Fruit fly (Drosophila melanogaster) whole organism, embryonic: ENCODE data around the gene c12.2.

Source experiments
- Aef1 ChIP-seq: fragments of 200-800 bp; sonication (Bioruptor generic); IDR thresholded peaks from 3 replicates; pipeline ENCODE4 v1.3.6; 2022; ENCODE audit warnings: missing biosample characterization, missing genetic modification characterization
- BEAF-32 ChIP-seq: fragments of 200-800 bp; sonication (Bioruptor generic); optimal IDR thresholded peaks from 3 replicates; lab custom pipeline; 2017; ENCODE audit warnings: missing biosample characterization, missing genetic modification characterization, mild to moderate bottlenecking, moderate library complexity, missing genetic modification reagents
- Blimp-1 ChIP-seq: fragments of 200-800 bp; sonication (Bioruptor generic); optimal IDR thresholded peaks from 3 replicates; lab custom pipeline; 2018; ENCODE audit warnings: missing biosample characterization, missing genetic modification characterization, mild to moderate bottlenecking, moderate library complexity, missing genetic modification reagents
- Bteb2 ChIP-seq: fragments of 200-800 bp; sonication (Bioruptor generic); optimal IDR thresholded peaks from 2 replicates; lab custom pipeline; 2016; ENCODE audit warnings: missing biosample characterization, missing genetic modification characterization
- CG10209 ChIP-seq: fragments of 200-800 bp; sonication (Bioruptor generic); optimal IDR thresholded peaks from 3 replicates; lab custom pipeline; 2017; ENCODE audit warnings: missing biosample characterization, mild to moderate bottlenecking, missing genetic modification characterization, missing genetic modification reagents
- CG11696 ChIP-seq: fragments of 200-800 bp; sonication (Bioruptor generic); IDR thresholded peaks from 2 replicates; pipeline ENCODE4 v1.3.6; 2022; ENCODE audit warnings: missing biosample characterization, missing genetic modification characterization
- CG12236 ChIP-seq: fragments of 200-800 bp; sonication (Bioruptor generic); optimal IDR thresholded peaks from 2 replicates; lab custom pipeline; 2016; ENCODE audit warnings: missing biosample characterization, missing genetic modification characterization
- CG13624 ChIP-seq: fragments of 200-800 bp; sonication (Bioruptor generic); optimal IDR thresholded peaks from 2 replicates; lab custom pipeline; 2016; ENCODE audit warnings: missing biosample characterization, missing genetic modification characterization
- CG1529 ChIP-seq: fragments of 200-800 bp; sonication (Bioruptor generic); optimal IDR thresholded peaks from 3 replicates; lab custom pipeline; 2018; ENCODE audit warnings: missing biosample characterization, missing genetic modification characterization
- CG16863 ChIP-seq: fragments of 200-800 bp; sonication (Bioruptor generic); optimal IDR thresholded peaks from 3 replicates; lab custom pipeline; 2016; ENCODE audit warnings: missing biosample characterization, missing genetic modification characterization
- CG17328 ChIP-seq: fragments of 200-800 bp; sonication (Bioruptor generic); IDR thresholded peaks from 2 replicates; pipeline ENCODE4 v1.3.6; 2022; ENCODE audit warnings: missing biosample characterization, missing genetic modification characterization
- CG2875 ChIP-seq: fragments of 200-800 bp; sonication (Bioruptor generic); optimal IDR thresholded peaks from 2 replicates; lab custom pipeline; 2017; ENCODE audit warnings: missing biosample characterization, mild to moderate bottlenecking, missing genetic modification characterization, missing genetic modification reagents
- CG31224 ChIP-seq: fragments of 200-800 bp; sonication (Bioruptor generic); IDR thresholded peaks from 2 replicates; pipeline ENCODE4 v1.3.6; 2022; ENCODE audit warnings: missing biosample characterization, missing genetic modification characterization
- CG3407 ChIP-seq: fragments of 200-800 bp; sonication (Bioruptor generic); optimal IDR thresholded peaks from 2 replicates; lab custom pipeline; 2018; ENCODE audit warnings: missing biosample characterization, mild to moderate bottlenecking, missing genetic modification characterization
- CG4328 ChIP-seq: fragments of 200-800 bp; sonication (Bioruptor generic); optimal IDR thresholded peaks from 3 replicates; lab custom pipeline; 2017; ENCODE audit warnings: missing biosample characterization, missing genetic modification reagents, missing genetic modification characterization
- CG6272 ChIP-seq: fragments of 200-800 bp; sonication (Bioruptor generic); IDR thresholded peaks from 2 replicates; pipeline ENCODE4 v1.3.6; 2022; ENCODE audit warnings: missing biosample characterization, missing genetic modification characterization
- CG6854 ChIP-seq: fragments of 200-800 bp; sonication (Bioruptor generic); optimal IDR thresholded peaks from 3 replicates; lab custom pipeline; 2017; ENCODE audit warnings: missing biosample characterization, mild to moderate bottlenecking, missing genetic modification characterization
- CG8281 ChIP-seq: fragments of 200-800 bp; sonication (Bioruptor generic); optimal IDR thresholded peaks from 2 replicates; lab custom pipeline; 2018; ENCODE audit warnings: missing biosample characterization, mild to moderate bottlenecking, missing genetic modification characterization, moderate library complexity
- CG8388 ChIP-seq: fragments of 200-800 bp; sonication (Bioruptor generic); optimal IDR thresholded peaks from 2 replicates; lab custom pipeline; 2019; ENCODE audit warnings: missing biosample characterization, mild to moderate bottlenecking, missing genetic modification characterization, moderate library complexity
- CG8924 ChIP-seq: fragments of 200-800 bp; optimal IDR thresholded peaks from 3 replicates; lab custom pipeline; 2019; ENCODE audit warnings: missing biosample characterization, mild to moderate bottlenecking, missing genetic modification characterization, moderate library complexity
- CoRest ChIP-seq: fragments of 200-800 bp; sonication (Bioruptor generic); optimal IDR thresholded peaks from 3 replicates; lab custom pipeline; 2018; ENCODE audit warnings: missing biosample characterization, mild to moderate bottlenecking, missing genetic modification characterization, moderate library complexity
- Deaf1 ChIP-seq: fragments of 200-800 bp; optimal IDR thresholded peaks from 3 replicates; lab custom pipeline; 2019; ENCODE audit warnings: missing biosample characterization, mild to moderate bottlenecking, missing genetic modification characterization, moderate library complexity
- Dek ChIP-seq: fragments of 200-800 bp; sonication (Bioruptor generic); optimal IDR thresholded peaks from 3 replicates; lab custom pipeline; 2019; ENCODE audit warnings: missing biosample characterization, mild to moderate bottlenecking, missing genetic modification characterization, moderate library complexity
- Dip2 ChIP-seq: fragments of 200-800 bp; sonication (Bioruptor generic); IDR thresholded peaks from 2 replicates; pipeline ENCODE4 v1.3.6; 2022; ENCODE audit warnings: missing biosample characterization, missing genetic modification characterization
- Gsc ChIP-seq: fragments of 200-800 bp; sonication (Bioruptor generic); IDR thresholded peaks from 2 replicates; pipeline ENCODE4 v1.3.6; 2022; ENCODE audit warnings: missing biosample characterization, missing genetic modification characterization
- Gug ChIP-seq: fragments of 200-800 bp; sonication (Bioruptor generic); IDR thresholded peaks from 4 replicates; pipeline ENCODE4 v1.3.6; 2022; ENCODE audit warnings: missing biosample characterization, missing genetic modification characterization
- H15 ChIP-seq: fragments of 200-800 bp; sonication (Bioruptor generic); IDR thresholded peaks from 3 replicates; pipeline ENCODE4 v1.3.6; 2022; ENCODE audit warnings: missing biosample characterization, missing genetic modification characterization
- H2.0 ChIP-seq: fragments of 200-800 bp; sonication (Bioruptor generic); IDR thresholded peaks from 2 replicates; pipeline ENCODE4 v1.3.6; 2022; ENCODE audit warnings: missing biosample characterization, missing genetic modification characterization
- HLH54F ChIP-seq: fragments of 200-800 bp; sonication (Bioruptor generic); optimal IDR thresholded peaks from 3 replicates; lab custom pipeline; 2016; ENCODE audit warnings: missing biosample characterization, missing genetic modification characterization
- Hey ChIP-seq: fragments of 200-800 bp; sonication (Bioruptor generic); optimal IDR thresholded peaks from 3 replicates; lab custom pipeline; 2018; ENCODE audit warnings: missing biosample characterization, mild to moderate bottlenecking, missing genetic modification characterization
- Hr78 ChIP-seq, 2 experiments: fragments of 200-800 bp in 1 of 2; fragments of >200 bp in 1 of 2; sonication (Bioruptor generic) in 1 of 2; optimal IDR thresholded peaks; 2 replicates each; lab custom pipeline; 2017 to 2019; ENCODE audit warnings: missing biosample characterization in 2 of 2, missing genetic modification characterization in 2 of 2, mild to moderate bottlenecking in 1 of 2, moderate library complexity in 1 of 2
- MESR4 ChIP-seq: fragments of 200-800 bp; sonication (Bioruptor generic); optimal IDR thresholded peaks from 2 replicates; lab custom pipeline; 2018; ENCODE audit warnings: missing biosample characterization, mild to moderate bottlenecking, missing genetic modification characterization, moderate library complexity
- NK7.1 ChIP-seq: fragments of 200-800 bp; sonication (Bioruptor generic); optimal IDR thresholded peaks from 3 replicates; lab custom pipeline; 2016; ENCODE audit warnings: missing biosample characterization, missing genetic modification characterization
- Ravus ChIP-seq: fragments of 200-800 bp; sonication (Bioruptor generic); IDR thresholded peaks from 2 replicates; pipeline ENCODE4 v1.3.6; 2022; ENCODE audit warnings: missing biosample characterization, missing genetic modification characterization
- Rx ChIP-seq: fragments of 200-800 bp; sonication (Bioruptor generic); IDR thresholded peaks from 2 replicates; pipeline ENCODE4 v1.3.6; 2022; ENCODE audit warnings: missing biosample characterization, missing genetic modification characterization
- Side ChIP-seq: fragments of 200-800 bp; sonication (Bioruptor generic); optimal IDR thresholded peaks from 2 replicates; lab custom pipeline; 2016; ENCODE audit warnings: missing biosample characterization, missing genetic modification characterization
- chif ChIP-seq, 2 experiments: fragments of 200-800 bp; sonication (Bioruptor generic); optimal IDR thresholded peaks; 3 replicates each; lab custom pipeline; 2016; ENCODE audit warnings: missing biosample characterization in 2 of 2, missing genetic modification characterization in 2 of 2
- crp ChIP-seq, 2 experiments: fragments of 200-800 bp; sonication (Bioruptor generic); optimal IDR thresholded peaks; 2 replicates in 1 of 2; 3 replicates in 1 of 2; lab custom pipeline; 2017; ENCODE audit warnings: missing biosample characterization in 2 of 2, missing genetic modification characterization in 2 of 2, mild to moderate bottlenecking in 1 of 2, moderate library complexity in 1 of 2
- fd102C ChIP-seq: fragments of 200-800 bp; sonication (Bioruptor generic); optimal IDR thresholded peaks from 2 replicates; lab custom pipeline; 2018; ENCODE audit warnings: missing biosample characterization, mild to moderate bottlenecking, missing genetic modification characterization, moderate library complexity
- gfzf ChIP-seq: fragments of 200-800 bp; sonication (Bioruptor generic); optimal IDR thresholded peaks from 2 replicates; lab custom pipeline; 2016; ENCODE audit warnings: missing biosample characterization, mild to moderate bottlenecking, missing genetic modification characterization, moderate library complexity
- hth ChIP-seq: fragments of >200 bp; optimal IDR thresholded peaks from 2 replicates; lab custom pipeline; 2017; ENCODE audit warnings: inconsistent platforms
- mld ChIP-seq: fragments of 200-800 bp; sonication (Bioruptor generic); IDR thresholded peaks from 3 replicates; pipeline ENCODE4 v1.3.6; 2022; ENCODE audit warnings: missing biosample characterization, missing genetic modification characterization; ENCODE audit not compliant: partially characterized antibody
- peb ChIP-seq: fragments of 200-800 bp; sonication (Bioruptor generic); IDR thresholded peaks from 2 replicates; pipeline ENCODE4 v1.3.6; 2022; ENCODE audit warnings: missing biosample characterization, missing genetic modification characterization
- pnt ChIP-seq: fragments of 200-800 bp; sonication (Bioruptor generic); optimal IDR thresholded peaks from 3 replicates; lab custom pipeline; 2016; ENCODE audit warnings: missing biosample characterization, missing genetic modification characterization
- sd ChIP-seq: fragments of 200-800 bp; sonication (Bioruptor generic); optimal IDR thresholded peaks from 3 replicates; lab custom pipeline; 2018; ENCODE audit warnings: missing biosample characterization, mild to moderate bottlenecking, missing genetic modification characterization, moderate library complexity
- sim ChIP-seq: fragments of 200-800 bp; sonication (Bioruptor generic); IDR thresholded peaks from 2 replicates; pipeline ENCODE4 v1.3.6; 2022; ENCODE audit warnings: missing biosample characterization, missing genetic modification characterization
- sima ChIP-seq: fragments of 200-800 bp; sonication (Bioruptor generic); optimal IDR thresholded peaks from 2 replicates; lab custom pipeline; 2016; ENCODE audit warnings: missing biosample characterization, missing genetic modification characterization
- slou ChIP-seq: fragments of 200-800 bp; sonication (Bioruptor generic); optimal IDR thresholded peaks from 3 replicates; lab custom pipeline; 2016; ENCODE audit warnings: missing biosample characterization, missing genetic modification characterization
- sob ChIP-seq: fragments of 200-800 bp; sonication (Bioruptor generic); IDR thresholded peaks from 2 replicates; pipeline ENCODE4 v1.3.6; 2022; ENCODE audit warnings: missing biosample characterization, missing genetic modification characterization
- tio ChIP-seq: fragments of 200-800 bp; sonication (Bioruptor generic); optimal IDR thresholded peaks from 2 replicates; lab custom pipeline; 2017; ENCODE audit warnings: missing biosample characterization, missing genetic modification characterization, inconsistent platforms
- tll ChIP-seq, 2 experiments: fragments of 200-800 bp in 1 of 2; fragments of >200 bp in 1 of 2; sonication (Bioruptor generic) in 1 of 2; optimal IDR thresholded peaks; 2 replicates each; lab custom pipeline; 2017 to 2019; ENCODE audit warnings: missing biosample characterization in 2 of 2, missing genetic modification characterization in 2 of 2, mild to moderate bottlenecking in 1 of 2, moderate library complexity in 1 of 2
- ttk ChIP-seq: fragments of 200-800 bp; sonication (Bioruptor generic); IDR thresholded peaks from 2 replicates; pipeline ENCODE4 v2.1.2; 2022; ENCODE audit warnings: missing biosample characterization, missing genetic modification characterization

Gene c12.2

dm6 chrX:9319140-9319539 is at the start of gene c12.2, which contains the start of gene c12.1 (continued):
- no peak for TF ChIP-seq HLH54F (GFP tag; lab: Kevin White, UChicago)
- TF ChIP-seq NK7.1 (GFP tag; lab: Kevin White, UChicago): no peak
- TF ChIP-seq BEAF-32 (GFP tag; lab: Kevin White, UChicago): peak; percentile 67
- TF ChIP-seq Rx: no peak
- no peak for TF ChIP-seq Hey (tag; lab: Kevin White, UChicago)
- TF ChIP-seq CG16863 (GFP tag; lab: Kevin White, UChicago): no peak
- TF ChIP-seq Aef1 (GFP tag; lab: Robert Waterston, UW): no peak
- no peak for TF ChIP-seq CG3407
- peak; percentile 86 for TF ChIP-seq MESR4 (GFP tag; lab: Kevin White, UChicago)
- TF ChIP-seq CG12236: no peak
- no peak for TF ChIP-seq fd102C (GFP tag; lab: Kevin White, UChicago)
- no peak for TF ChIP-seq tio (GFP tag; lab: Kevin White, UChicago)
- TF ChIP-seq mld (GFP tag; lab: Robert Waterston, UW): no peak
- no peak for TF ChIP-seq slou
- no peak for TF ChIP-seq sim (GFP tag; lab: Robert Waterston, UW)
- TF ChIP-seq CG2875 (GFP tag; lab: Kevin White, UChicago): no peak
- no peak for TF ChIP-seq CG6854 (GFP tag; lab: Kevin White, UChicago)
- no peak for TF ChIP-seq chif (GFP tag; optimal IDR thresholded peaks at IDR 0.05; lab: Kevin White, UChicago)
- no peak for TF ChIP-seq pnt
- TF ChIP-seq H2.0: no peak
- TF ChIP-seq Dek (tag; lab: Kevin White, UChicago): no peak
- no peak for TF ChIP-seq CG11696
- no peak for TF ChIP-seq sima (GFP tag; lab: Kevin White, UChicago)
- no peak for TF ChIP-seq Deaf1 (tag; lab: Kevin White, UChicago)
- no peak for TF ChIP-seq CG4328 (GFP tag; lab: Kevin White, UChicago)
- TF ChIP-seq Side (GFP tag; lab: Kevin White, UChicago): no peak
- no peak for TF ChIP-seq CoRest
- TF ChIP-seq CG8388 (GFP tag; lab: Kevin White, UChicago): no peak
- no peak for TF ChIP-seq peb (GFP tag; lab: Robert Waterston, UW)
- no peak for TF ChIP-seq Bteb2 (GFP tag; lab: Kevin White, UChicago)
- peak in 1 of 2 experiments; percentile 35 for TF ChIP-seq Hr78 (GFP tag; optimal IDR thresholded peaks at IDR 0.05; lab: Kevin White, UChicago)
- TF ChIP-seq CG8924 (tag; lab: Kevin White, UChicago): no peak
- TF ChIP-seq ttk (GFP tag; lab: Robert Waterston, UW): no peak
- TF ChIP-seq tll (GFP tag; optimal IDR thresholded peaks at IDR 0.05; lab: Kevin White, UChicago): no peak
- no peak for TF ChIP-seq CG1529 (GFP tag; lab: Kevin White, UChicago)
- peak; percentile 75 for TF ChIP-seq gfzf (GFP tag; lab: Kevin White, UChicago)
- TF ChIP-seq Blimp-1 (GFP tag; lab: Kevin White, UChicago): peak; percentile 50
- peak; percentile 94 to 99 for TF ChIP-seq crp (GFP tag; optimal IDR thresholded peaks at IDR 0.05; lab: Kevin White, UChicago)
- no peak for TF ChIP-seq CG8281
- no peak for TF ChIP-seq CG6272 (GFP tag; lab: Robert Waterston, UW)
- TF ChIP-seq CG13624 (GFP tag; lab: Kevin White, UChicago): peak; percentile 76
- no peak for TF ChIP-seq hth (lab: Kevin White, UChicago)
- TF ChIP-seq Dip2 (GFP tag; lab: Robert Waterston, UW): no peak
- TF ChIP-seq sob (GFP tag; lab: Robert Waterston, UW): no peak
- no peak for TF ChIP-seq sd (tag; lab: Kevin White, UChicago)
- no peak for TF ChIP-seq Gug (GFP tag; lab: Robert Waterston, UW)
- TF ChIP-seq Gsc: no peak
- no peak for TF ChIP-seq CG10209 (GFP tag; lab: Kevin White, UChicago)
- TF ChIP-seq Ravus: no peak
- TF ChIP-seq CG31224 (GFP tag; lab: Robert Waterston, UW): no peak
- no peak for TF ChIP-seq H15 (GFP tag; lab: Robert Waterston, UW)
- no peak for TF ChIP-seq CG17328
